Worm (Caenorhabditis elegans) whole organism, mixed stage, embryonic: ENCODE results near the gene F42A10.7.

ENCODE experiments used
- elt-3 ChIP-seq: fragments of 150-350 bp; optimal IDR thresholded peaks from 2 replicates; lab custom pipeline; 2014; ENCODE audit warnings: missing biosample characterization, missing genetic modification characterization
- nhr-237 ChIP-seq: fragments of 150-350 bp; optimal IDR thresholded peaks from 2 replicates; lab custom pipeline; 2014; ENCODE audit warnings: missing biosample characterization, missing genetic modification characterization

DNA sequence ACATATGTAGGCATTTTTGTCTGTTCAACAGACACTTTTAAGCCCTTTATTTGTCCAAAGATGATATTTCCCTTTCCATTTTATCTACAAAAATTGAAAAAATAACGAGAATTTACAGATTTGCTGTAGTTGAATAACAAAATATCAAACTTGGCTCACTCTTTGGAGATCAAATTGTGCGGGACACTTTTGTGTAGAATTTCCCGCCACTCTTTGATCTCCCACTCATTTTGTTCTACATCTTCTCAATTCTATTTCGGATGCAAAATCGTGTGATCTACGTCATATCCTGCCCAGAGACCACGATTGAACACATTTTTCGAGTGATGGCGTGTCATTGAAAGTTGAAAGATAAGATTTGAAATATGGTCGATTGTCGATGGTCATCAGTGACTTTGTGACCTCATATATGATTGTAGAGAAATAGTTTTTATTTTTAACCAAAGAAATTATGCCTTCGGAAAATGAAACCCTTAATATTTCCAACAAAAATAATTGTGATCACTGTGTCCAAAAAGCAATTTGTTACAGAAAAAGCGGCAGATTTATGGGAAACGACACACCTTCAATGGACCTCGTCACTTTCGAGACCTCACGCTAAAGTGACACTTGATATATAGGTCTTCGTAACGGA is 38.5 kb upstream of the F42A10.7 start, which contains the start of gene hot-4:
- TF ChIP-seq elt-3 (no peak), nhr-237 (no peak)
